Fruit fly (Drosophila melanogaster) whole organism, pupa: ENCODE measurements around the gene Npl4.

Experiments used
- CG12605 ChIP-seq: fragments of 200-800 bp; sonication (Bioruptor generic); IDR thresholded peaks from 2 replicates; pipeline ENCODE4 v1.3.6; 2022; ENCODE audit warnings: missing biosample characterization, missing genetic modification characterization
- CG17806 ChIP-seq: fragments of 200-800 bp; sonication (Bioruptor generic); optimal IDR thresholded peaks from 2 replicates; lab custom pipeline; 2018; ENCODE audit warnings: missing biosample characterization, mild to moderate bottlenecking, missing genetic modification characterization, moderate library complexity
- CG32121 ChIP-seq: fragments of 200-800 bp; sonication (Bioruptor generic); IDR thresholded peaks from 2 replicates; pipeline ENCODE4 v1.3.6; 2022; ENCODE audit warnings: missing biosample characterization, missing genetic modification characterization
- CG34367 ChIP-seq: fragments of 200-800 bp; sonication (Bioruptor generic); optimal IDR thresholded peaks from 2 replicates; lab custom pipeline; 2018; ENCODE audit warnings: missing biosample characterization, mild to moderate bottlenecking, missing genetic modification characterization
- CG8159 ChIP-seq: fragments of 200-800 bp; sonication (Bioruptor generic); optimal IDR thresholded peaks from 3 replicates; lab custom pipeline; 2018; ENCODE audit warnings: missing biosample characterization, mild to moderate bottlenecking, missing genetic modification characterization, moderate library complexity
- CG8301 ChIP-seq: fragments of 200-800 bp; sonication (Bioruptor generic); optimal IDR thresholded peaks from 2 replicates; lab custom pipeline; 2018; ENCODE audit warnings: missing biosample characterization, mild to moderate bottlenecking, missing genetic modification characterization
- CG9948 ChIP-seq: fragments of 200-800 bp; sonication (Bioruptor generic); optimal IDR thresholded peaks from 2 replicates; lab custom pipeline; 2018; ENCODE audit warnings: missing biosample characterization, mild to moderate bottlenecking, missing genetic modification characterization, moderate library complexity
- D1 ChIP-seq: fragments of 200-800 bp; sonication (Bioruptor generic); optimal IDR thresholded peaks from 2 replicates; lab custom pipeline; 2018; ENCODE audit warnings: missing biosample characterization, mild to moderate bottlenecking, missing genetic modification characterization, moderate library complexity
- Ets98B ChIP-seq: fragments of 200-800 bp; sonication (Bioruptor generic); IDR thresholded peaks from 2 replicates; pipeline ENCODE4 v1.3.6; 2022; ENCODE audit warnings: missing biosample characterization, missing genetic modification characterization
- Pif1A ChIP-seq: fragments of 200-800 bp; sonication (Bioruptor generic); optimal IDR thresholded peaks from 3 replicates; lab custom pipeline; 2016; ENCODE audit warnings: missing biosample characterization, missing genetic modification characterization
- gl ChIP-seq: fragments of 200-800 bp; sonication (Bioruptor generic); optimal IDR thresholded peaks from 2 replicates; lab custom pipeline; 2018; ENCODE audit warnings: missing biosample characterization, mild to moderate bottlenecking, missing genetic modification characterization
- rn ChIP-seq: fragments of 200-800 bp; sonication (Bioruptor generic); IDR thresholded peaks from 2 replicates; pipeline ENCODE4 v1.3.6; 2022; ENCODE audit warnings: missing biosample characterization, missing genetic modification characterization

DNA sequence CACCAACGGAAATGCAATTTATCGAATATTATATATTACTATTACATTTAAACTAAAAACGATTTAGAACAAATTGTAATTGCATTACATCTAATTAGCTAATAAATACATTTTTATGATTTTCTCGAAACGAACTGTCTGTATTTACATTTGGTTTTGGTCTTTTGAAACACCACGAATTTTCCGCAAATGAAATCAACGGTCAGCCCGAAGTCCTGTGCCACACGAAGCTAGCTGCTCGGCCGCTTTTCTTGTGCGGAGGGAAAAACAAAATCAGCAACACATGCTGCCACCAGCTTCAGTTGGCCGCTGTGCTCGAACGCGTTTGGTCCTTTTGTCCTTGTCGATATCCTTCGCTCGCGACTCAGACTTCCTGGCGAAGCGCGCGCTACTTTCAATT lies 41.0 kb upstream of the Npl4 start, which contains the start of gene Lgr3:
- TF ChIP-seq CG8301 (tag; lab: Kevin White, UChicago) (no peak), gl (tag; lab: Kevin White, UChicago) (no peak), CG12605 (GFP tag; lab: Robert Waterston, UW) (no peak), rn (GFP tag; lab: Robert Waterston, UW) (no peak), CG9948 (no peak), CG34367 (tag; lab: Kevin White, UChicago) (no peak), CG17806 (tag; lab: Kevin White, UChicago) (no peak), CG8159 (tag; lab: Kevin White, UChicago) (no peak), Ets98B (GFP tag; lab: Robert Waterston, UW) (no peak), Pif1A (GFP tag; lab: Kevin White, UChicago) (no peak), D1 (tag; lab: Kevin White, UChicago) (no peak), CG32121 (GFP tag; lab: Robert Waterston, UW) (no peak)
